Worm (Caenorhabditis elegans) whole organism, L4 larva: Measurements from ENCODE around the gene F53H2.3.

Experiments
- F10B5.3 ChIP-seq: sonication (generic microtip); optimal IDR thresholded peaks from 2 replicates; lab custom pipeline; 2016; ENCODE audit warnings: mild to moderate bottlenecking, missing genetic modification characterization, missing compliant biosample characterization
- ceh-82 ChIP-seq: sonication (generic microtip); optimal IDR thresholded peaks from 2 replicates; lab custom pipeline; 2017; ENCODE audit warnings: missing biosample characterization, missing genetic modification characterization
- duxl-1 ChIP-seq: sonication (generic microtip); optimal IDR thresholded peaks from 2 replicates; lab custom pipeline; 2016; ENCODE audit warnings: mild to moderate bottlenecking, missing genetic modification characterization, moderate library complexity, missing compliant biosample characterization; ENCODE audit not compliant: poor library complexity
- nhr-102 ChIP-seq: sonication (generic microtip); optimal IDR thresholded peaks from 2 replicates; lab custom pipeline; 2016; ENCODE audit warnings: mild to moderate bottlenecking, missing genetic modification characterization, moderate library complexity, missing compliant biosample characterization
- nhr-25 ChIP-seq: sonication (generic microtip); optimal IDR thresholded peaks from 2 replicates; lab custom pipeline; 2017; ENCODE audit warnings: missing genetic modification characterization, mild to moderate bottlenecking, missing compliant biosample characterization, antibody characterized with exemption, moderate library complexity, borderline replicate concordance; ENCODE audit not compliant: insufficient read depth
- nhr-77 ChIP-seq: fragments of 150-350 bp; optimal IDR thresholded peaks from 2 replicates; lab custom pipeline; 2014; ENCODE audit warnings: missing biosample characterization, missing genetic modification characterization
- snpc-4 ChIP-seq: fragments of 150-350 bp; optimal IDR thresholded peaks from 2 replicates; lab custom pipeline; 2014; ENCODE audit warnings: missing biosample characterization, missing genetic modification characterization
- unc-130 ChIP-seq: sonication (generic microtip); optimal IDR thresholded peaks from 2 replicates; lab custom pipeline; 2016; ENCODE audit warnings: missing genetic modification reagents, missing genetic modification characterization, missing compliant biosample characterization

DNA sequence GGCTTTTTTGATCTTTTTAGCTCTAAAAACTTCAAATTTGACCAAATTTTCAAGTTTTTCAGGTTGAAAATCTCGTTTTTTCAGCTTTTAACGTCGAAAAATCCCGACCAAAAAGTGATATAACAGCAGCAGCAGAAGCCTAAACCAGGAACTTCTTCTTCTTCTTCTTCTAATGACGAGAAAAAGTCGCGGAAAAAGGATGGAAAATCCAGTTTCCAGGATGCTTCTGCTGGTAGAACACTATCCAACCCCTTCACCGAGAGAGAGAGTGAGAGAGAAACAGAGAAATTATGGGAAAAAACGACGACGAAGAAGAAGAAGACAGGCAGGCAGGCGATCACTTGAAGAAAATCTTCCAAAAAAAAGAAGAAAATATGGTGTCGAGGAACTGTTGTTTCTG is 4.7 kb downstream of the F53H2.3 start:
- no peak for TF ChIP-seq unc-130 (GFP tag; lab: Kevin White, UChicago)
- no peak for TF ChIP-seq ceh-82 (tag; lab: Kevin White, UChicago)
- no peak for TF ChIP-seq nhr-25 (tag; lab: Kevin White, UChicago)
- no peak for TF ChIP-seq nhr-77 (tag; lab: Kevin White, UChicago)
- TF ChIP-seq snpc-4 (tag; lab: Kevin White, UChicago), result no peak
- TF ChIP-seq nhr-102, result no peak
- TF ChIP-seq F10B5.3 (tag; lab: Kevin White, UChicago), result no peak
- TF ChIP-seq duxl-1 (tag; lab: Kevin White, UChicago), result no peak
